Worm (Caenorhabditis elegans): ENCODE measurements around the gene ttr-8.
"Not testable (repeated sequence)": the region's sequence is repeated elsewhere in the genome, so short reads cannot be mapped to it uniquely, and the experiment has no call there.

The ttr-8 gene

ce11 chrIII:7565247-7565646 is at the start of gene ttr-8:
Gene ttr-8, minus strand, starts transcription at chrIII:7565347.
- no peak for TF ChIP-seq ceh-36 (tag; optimal IDR thresholded peaks at IDR 0.05)
- TF ChIP-seq ets-7 (tag; optimal IDR thresholded peaks at IDR 0.05): no peak
- no peak for TF ChIP-seq pes-1 (GFP tag; IDR thresholded peaks at IDR 0.05)
- TF ChIP-seq B0310.2 (tag; optimal IDR thresholded peaks at IDR 0.05): no peak
- TF ChIP-seq sea-1 (GFP tag; conservative IDR thresholded peaks at IDR 0.05): no peak
- TF ChIP-seq hnd-1 (tag; optimal IDR thresholded peaks at IDR 0.05): no peak
- no peak for TF ChIP-seq hmbx-1 (tag; optimal IDR thresholded peaks at IDR 0.05)
- no peak for TF ChIP-seq tra-4 (tag; optimal IDR thresholded peaks at IDR 0.05)
- no peak for TF ChIP-seq ceh-13 (GFP tag; optimal IDR thresholded peaks at IDR 0.05)
- no peak for TF ChIP-seq scrt-1 (GFP tag; IDR thresholded peaks at IDR 0.05)
- TF ChIP-seq tbx-37 (GFP tag; conservative IDR thresholded peaks at IDR 0.05): no peak
- no peak for TF ChIP-seq flt-1 (GFP tag; IDR thresholded peaks at IDR 0.05)
- TF ChIP-seq hmg-4 (GFP tag; optimal IDR thresholded peaks at IDR 0.05): no peak
- TF ChIP-seq F13C5.2 (tag; optimal IDR thresholded peaks at IDR 0.05): no peak
- TF ChIP-seq tbx-11 (GFP tag; IDR thresholded peaks at IDR 0.05): no peak
- TF ChIP-seq aly-1 (tag; optimal IDR thresholded peaks at IDR 0.05): no peak
- TF ChIP-seq ama-1 (optimal IDR thresholded peaks at IDR 0.05): no peak

ce11 chrIII:7614530-7614929 is 49.4 kb upstream of the ttr-8 start, which contains the start of gene T04A6.2:
Gene T04A6.2, plus strand, starts transcription at chrIII:7614830.
- TF ChIP-seq hmg-4 (GFP tag; optimal IDR thresholded peaks at IDR 0.05): no peak
- no peak for TF ChIP-seq pes-1 (GFP tag; IDR thresholded peaks at IDR 0.05)
- no peak for TF ChIP-seq tra-4 (tag; optimal IDR thresholded peaks at IDR 0.05)
- TF ChIP-seq tbx-11 (GFP tag; IDR thresholded peaks at IDR 0.05): no peak
- TF ChIP-seq hmbx-1 (tag; optimal IDR thresholded peaks at IDR 0.05): no peak
- TF ChIP-seq ets-7 (tag; optimal IDR thresholded peaks at IDR 0.05): no peak
- no peak for TF ChIP-seq hnd-1 (tag; optimal IDR thresholded peaks at IDR 0.05)
- TF ChIP-seq B0310.2 (tag; optimal IDR thresholded peaks at IDR 0.05): no peak
- no peak for TF ChIP-seq scrt-1 (GFP tag; IDR thresholded peaks at IDR 0.05)
- no peak for TF ChIP-seq flt-1 (GFP tag; IDR thresholded peaks at IDR 0.05)
- TF ChIP-seq ama-1 (optimal IDR thresholded peaks at IDR 0.05): no peak
- TF ChIP-seq tbx-37 (GFP tag; conservative IDR thresholded peaks at IDR 0.05): no peak
- TF ChIP-seq aly-1 (tag; optimal IDR thresholded peaks at IDR 0.05): no peak
- TF ChIP-seq sea-1 (GFP tag; conservative IDR thresholded peaks at IDR 0.05): no peak

ce11 chrIII:7609168-7609567 is 44.0 kb upstream of the ttr-8 start, which contains the start of gene nsph-4.3:
Gene nsph-4.3, minus strand, starts transcription at chrIII:7609268.
- TF ChIP-seq hmg-4 (GFP tag; optimal IDR thresholded peaks at IDR 0.05) (no peak), B0310.2 (tag; optimal IDR thresholded peaks at IDR 0.05) (no peak), hmbx-1 (tag; optimal IDR thresholded peaks at IDR 0.05) (no peak), tbx-37 (GFP tag; conservative IDR thresholded peaks at IDR 0.05) (no peak), ets-7 (tag; optimal IDR thresholded peaks at IDR 0.05) (no peak), sea-1 (GFP tag; conservative IDR thresholded peaks at IDR 0.05) (no peak), ceh-13 (GFP tag; optimal IDR thresholded peaks at IDR 0.05) (no peak)

- TF ChIP-seq hmbx-1 (tag; optimal IDR thresholded peaks at IDR 0.05) (no peak), ets-7 (tag; optimal IDR thresholded peaks at IDR 0.05) (no peak), ceh-36 (tag; optimal IDR thresholded peaks at IDR 0.05) (no peak), ceh-13 (GFP tag; optimal IDR thresholded peaks at IDR 0.05) (no peak), tra-4 (tag; optimal IDR thresholded peaks at IDR 0.05) (no peak), sea-1 (GFP tag; conservative IDR thresholded peaks at IDR 0.05) (no peak), aly-1 (tag; optimal IDR thresholded peaks at IDR 0.05) (no peak), B0310.2 (tag; optimal IDR thresholded peaks at IDR 0.05) (no peak), scrt-1 (GFP tag; IDR thresholded peaks at IDR 0.05) (no peak), hmg-4 (GFP tag; optimal IDR thresholded peaks at IDR 0.05) (no peak), hnd-1 (tag; optimal IDR thresholded peaks at IDR 0.05) (no peak), flt-1 (GFP tag; IDR thresholded peaks at IDR 0.05) (no peak), pes-1 (GFP tag; IDR thresholded peaks at IDR 0.05) (no peak), tbx-11 (GFP tag; IDR thresholded peaks at IDR 0.05) (no peak), ama-1 (optimal IDR thresholded peaks at IDR 0.05) (no peak), F13C5.2 (tag; optimal IDR thresholded peaks at IDR 0.05) (no peak), tbx-37 (GFP tag; conservative IDR thresholded peaks at IDR 0.05) (no peak)
These were observed 43.1 kb upstream of the ttr-8 start, which contains the start of gene T04A6.3 for ce11 chrIII:7608223-7608622. Gene T04A6.3, minus strand, starts transcription at chrIII:7608323.

- not testable (repeated sequence) for TF ChIP-seq tra-4 (tag; optimal IDR thresholded peaks at IDR 0.05); ama-1 (optimal IDR thresholded peaks at IDR 0.05); scrt-1 (GFP tag; IDR thresholded peaks at IDR 0.05)
These were observed 29.3 kb upstream of the ttr-8 start, which contains the start of gene Y80D4G.2 for ce11 chrIII:7594482-7594881. Gene Y80D4G.2, minus strand, starts transcription at chrIII:7594582.

- TF ChIP-seq ama-1 (optimal IDR thresholded peaks at IDR 0.05): no peak
- TF ChIP-seq F13C5.2 (tag; optimal IDR thresholded peaks at IDR 0.05): no peak
- TF ChIP-seq sea-1 (GFP tag; conservative IDR thresholded peaks at IDR 0.05): no peak
- no peak for TF ChIP-seq hnd-1 (tag; optimal IDR thresholded peaks at IDR 0.05)
- TF ChIP-seq scrt-1 (GFP tag; IDR thresholded peaks at IDR 0.05): no peak
- no peak for TF ChIP-seq pes-1 (GFP tag; IDR thresholded peaks at IDR 0.05)
These were observed 28.3 kb upstream of the ttr-8 start, which contains the start of gene R13A5.11 for ce11 chrIII:7593285-7593928. Gene R13A5.11, minus strand, starts transcription at chrIII:7593335.

ce11 chrIII:7588214-7588613 is 23.1 kb upstream of the ttr-8 start, which contains the start of gene R13A5.15:
Gene R13A5.15, minus strand, starts transcription at chrIII:7588314.
- TF ChIP-seq sea-1 (GFP tag; conservative IDR thresholded peaks at IDR 0.05): no peak
- TF ChIP-seq scrt-1 (GFP tag; IDR thresholded peaks at IDR 0.05): no peak
- TF ChIP-seq hmg-4 (GFP tag; optimal IDR thresholded peaks at IDR 0.05): no peak
- TF ChIP-seq hmbx-1 (tag; optimal IDR thresholded peaks at IDR 0.05): no peak
- TF ChIP-seq ceh-36 (tag; optimal IDR thresholded peaks at IDR 0.05): no peak
